Fruit fly (Drosophila melanogaster): ENCODE data around the gene CG2021.

CG2021 gene

dm6 chr3L:1730160-1730595, 47.0 kb downstream of the CG2021 start:
- no peak for TF ChIP-seq CG5204 (GFP tag; optimal IDR thresholded peaks at IDR 0.05)
- TF ChIP-seq ovo (GFP tag; optimal IDR thresholded peaks at IDR 0.05), result peak; percentile 39
- no peak for TF ChIP-seq Crg-1 (GFP tag; optimal IDR thresholded peaks at IDR 0.05)
- no peak for TF ChIP-seq CG11617 (GFP tag; optimal IDR thresholded peaks at IDR 0.05)
- no peak for TF ChIP-seq Mnt (GFP tag; optimal IDR thresholded peaks at IDR 0.05)
- TF ChIP-seq Hr96 (GFP tag; optimal IDR thresholded peaks at IDR 0.05), result no peak
- TF ChIP-seq CG12768 (GFP tag; optimal IDR thresholded peaks at IDR 0.05), result peak; percentile 15

- TF ChIP-seq CG33017 (tag; optimal IDR thresholded peaks at IDR 0.05), result no peak
- no peak for TF ChIP-seq ovo (GFP tag; optimal IDR thresholded peaks at IDR 0.05)
- no peak for TF ChIP-seq Crg-1 (GFP tag; optimal IDR thresholded peaks at IDR 0.05)
- TF ChIP-seq CG1620 (GFP tag; optimal IDR thresholded peaks at IDR 0.05), result no peak
- peak; percentile 19 for TF ChIP-seq bab1 (GFP tag; optimal IDR thresholded peaks at IDR 0.05)
- no peak for TF ChIP-seq CG14711 (tag; optimal IDR thresholded peaks at IDR 0.05)
- no peak for TF ChIP-seq toe (GFP tag; optimal IDR thresholded peaks at IDR 0.05)
- no peak for TF ChIP-seq cnc (optimal IDR thresholded peaks at IDR 0.05)
- no peak for TF ChIP-seq Clk (GFP tag; optimal IDR thresholded peaks at IDR 0.05)
- no peak for TF ChIP-seq CG7045 (GFP tag; optimal IDR thresholded peaks at IDR 0.05)
- TF ChIP-seq tj (GFP tag; optimal IDR thresholded peaks at IDR 0.05), result peak; percentile 93
- TF ChIP-seq CG12768 (GFP tag; optimal IDR thresholded peaks at IDR 0.05), result no peak
- no peak for TF ChIP-seq pad (GFP tag; optimal IDR thresholded peaks at IDR 0.05)
- TF ChIP-seq Mnt (GFP tag; optimal IDR thresholded peaks at IDR 0.05), result no peak
- no peak for TF ChIP-seq CG11617 (GFP tag; optimal IDR thresholded peaks at IDR 0.05)
- TF ChIP-seq kay (GFP tag; ENCODE audit: borderline replicate concordance), result peak; percentile 85
- TF ChIP-seq Hr96 (GFP tag; optimal IDR thresholded peaks at IDR 0.05), result no peak
- no peak for TF ChIP-seq CG5204 (GFP tag; optimal IDR thresholded peaks at IDR 0.05)
- no peak for TF ChIP-seq CG7101 (tag; optimal IDR thresholded peaks at IDR 0.05)
- no peak for TF ChIP-seq cic (GFP tag; optimal IDR thresholded peaks at IDR 0.05)
These were observed 47.6 kb downstream of the CG2021 start for dm6 chr3L:1729380-1730159.

- TF ChIP-seq kay (GFP tag; ENCODE audit: borderline replicate concordance) (peak; percentile 86), Mnt (GFP tag; optimal IDR thresholded peaks at IDR 0.05) (no peak)
These were observed 49.8 kb downstream of the CG2021 start for dm6 chr3L:1727431-1727830.

Data from whole organism, adult.